Fruit fly (Drosophila melanogaster) whole organism, embryonic: Measurements from ENCODE around the gene SpdS.
A peak's percentile ranks its signal among the peaks of the same experiment; 100 is the strongest.

Source experiments
- Ada2b ChIP-seq: fragments of 200-800 bp; sonication (Bioruptor generic); IDR thresholded peaks from 2 replicates; pipeline ENCODE4 v1.3.6; 2022; ENCODE audit warnings: missing biosample characterization, missing genetic modification characterization
- CG12659 ChIP-seq: fragments of 200-800 bp; sonication (Bioruptor generic); optimal IDR thresholded peaks from 3 replicates; lab custom pipeline; 2017; ENCODE audit warnings: mild to moderate bottlenecking, missing biosample characterization, missing genetic modification reagents, missing genetic modification characterization
- CG17361 ChIP-seq: fragments of 200-800 bp; sonication (Bioruptor generic); IDR thresholded peaks from 3 replicates; pipeline ENCODE4 v1.3.6; 2022; ENCODE audit warnings: missing biosample characterization, missing genetic modification characterization
- CG17912 ChIP-seq: fragments of 200-800 bp; sonication (Bioruptor generic); optimal IDR thresholded peaks from 2 replicates; lab custom pipeline; 2018; ENCODE audit warnings: missing biosample characterization, mild to moderate bottlenecking, missing genetic modification characterization
- CG2712 ChIP-seq: fragments of 200-800 bp; optimal IDR thresholded peaks from 3 replicates; lab custom pipeline; 2019; ENCODE audit warnings: missing biosample characterization, mild to moderate bottlenecking, missing genetic modification characterization, moderate library complexity
- gsb-n ChIP-seq: fragments of 200-800 bp; sonication (Bioruptor generic); optimal IDR thresholded peaks from 3 replicates; lab custom pipeline; 2018; ENCODE audit warnings: missing biosample characterization, mild to moderate bottlenecking, missing genetic modification characterization
- vvl ChIP-seq: fragments of 200-800 bp; sonication (Bioruptor generic); IDR thresholded peaks from 2 replicates; pipeline ENCODE4 v1.3.6; 2022; ENCODE audit warnings: missing biosample characterization, missing genetic modification characterization

- peak; percentile 83 for TF ChIP-seq CG12659 (GFP tag; lab: Kevin White, UChicago)
- no peak for TF ChIP-seq CG17912 (GFP tag; lab: Kevin White, UChicago)
- TF ChIP-seq vvl = peak; percentile 81
- no peak for TF ChIP-seq Ada2b (GFP tag; lab: Robert Waterston, UW)
- peak; percentile 66 for TF ChIP-seq CG2712 (tag; lab: Kevin White, UChicago)
- TF ChIP-seq gsb-n = no peak
- TF ChIP-seq CG17361 (GFP tag; lab: Robert Waterston, UW) = peak; percentile 75
Measured at dm6 chr3R:9586663-9587248, 44.7 kb upstream of the SpdS start, which contains the start of gene P58IPK.
